Worm (Caenorhabditis elegans): ENCODE data around the gene ztf-1.

Gene ztf-1

ce11 chrIII:8795595-8796141 is 3.5 kb upstream of the ztf-1 start:
- no peak for TF ChIP-seq tbx-8 (GFP tag; optimal IDR thresholded peaks at IDR 0.05)
- TF ChIP-seq ceh-83 (GFP tag; optimal IDR thresholded peaks at IDR 0.05), result peak; percentile 57
- peak; percentile 4 for TF ChIP-seq nhr-76 (tag; optimal IDR thresholded peaks at IDR 0.05)
- peak; percentile 67 for TF ChIP-seq mls-2 (tag; optimal IDR thresholded peaks at IDR 0.05)
- peak; percentile 41 for TF ChIP-seq M03D4.4 (tag; optimal IDR thresholded peaks at IDR 0.05)
- peak; percentile 74 for TF ChIP-seq mep-1 (tag; optimal IDR thresholded peaks at IDR 0.05)
- TF ChIP-seq nhr-28 (tag; optimal IDR thresholded peaks at IDR 0.05), result peak; percentile 15
- no peak for TF ChIP-seq flh-1 (GFP tag; optimal IDR thresholded peaks at IDR 0.05)
- peak; percentile 90 for TF ChIP-seq pha-4 (tag; optimal IDR thresholded peaks at IDR 0.05)
- TF ChIP-seq bed-3 (GFP tag; optimal IDR thresholded peaks at IDR 0.05), result no peak
- no peak for TF ChIP-seq ceh-43 (GFP tag; optimal IDR thresholded peaks at IDR 0.05)
- TF ChIP-seq nhr-12 (tag; optimal IDR thresholded peaks at IDR 0.05), result no peak
- TF ChIP-seq lin-32 (GFP tag; optimal IDR thresholded peaks at IDR 0.05), result no peak
- no peak for TF ChIP-seq mab-5 (tag; optimal IDR thresholded peaks at IDR 0.05)
- peak; percentile 88 for TF ChIP-seq ham-2 (GFP tag; optimal IDR thresholded peaks at IDR 0.05)
- TF ChIP-seq drap-1 (GFP tag; optimal IDR thresholded peaks at IDR 0.05), result peak; percentile 65
- TF ChIP-seq snpc-4 (tag; optimal IDR thresholded peaks at IDR 0.05), result no peak
- peak; percentile 95 for TF ChIP-seq unc-62 (GFP tag; optimal IDR thresholded peaks at IDR 0.05)
- no peak for TF ChIP-seq elt-1 (tag; optimal IDR thresholded peaks at IDR 0.05; ENCODE audit: borderline replicate concordance, insufficient read depth)
- peak; percentile 77 for TF ChIP-seq ztf-11 (tag; optimal IDR thresholded peaks at IDR 0.05)
- peak; percentile 84 for TF ChIP-seq lin-13 (tag; optimal IDR thresholded peaks at IDR 0.05)
- no peak for TF ChIP-seq elt-3 (tag; optimal IDR thresholded peaks at IDR 0.05)
- TF ChIP-seq cnd-1 (tag; optimal IDR thresholded peaks at IDR 0.05), result peak; percentile 82
- no peak for TF ChIP-seq sem-2 (GFP tag; optimal IDR thresholded peaks at IDR 0.05)
- peak; percentile 95 for TF ChIP-seq unc-120 (tag; optimal IDR thresholded peaks at IDR 0.05; ENCODE audit: poor library complexity, severe bottlenecking)
- TF ChIP-seq unc-39 (tag; optimal IDR thresholded peaks at IDR 0.05), result no peak
- peak; percentile 66 for TF ChIP-seq hlh-1 (tag; optimal IDR thresholded peaks at IDR 0.05)
- TF ChIP-seq sptf-1 (tag; optimal IDR thresholded peaks at IDR 0.05), result peak; percentile 69
- peak; percentile 79 for TF ChIP-seq lsy-2 (tag; optimal IDR thresholded peaks at IDR 0.05)
- TF ChIP-seq nhr-237 (tag; optimal IDR thresholded peaks at IDR 0.05), result peak; percentile 65
- TF ChIP-seq blmp-1 (tag; optimal IDR thresholded peaks at IDR 0.05), result no peak
- TF ChIP-seq ces-1 (GFP tag; optimal IDR thresholded peaks at IDR 0.05), result peak; percentile 86
- peak; percentile 100 for TF ChIP-seq nhr-2 (tag; optimal IDR thresholded peaks at IDR 0.05)
- TF ChIP-seq zip-8 (tag; optimal IDR thresholded peaks at IDR 0.05), result no peak
- peak; percentile 88 for TF ChIP-seq ceh-39 (tag; optimal IDR thresholded peaks at IDR 0.05)

- TF ChIP-seq ceh-43 (GFP tag; optimal IDR thresholded peaks at IDR 0.05), result no peak
- TF ChIP-seq elt-1 (tag; optimal IDR thresholded peaks at IDR 0.05; ENCODE audit: borderline replicate concordance, insufficient read depth), result no peak
- no peak for TF ChIP-seq mep-1 (tag; optimal IDR thresholded peaks at IDR 0.05)
- TF ChIP-seq ceh-83 (GFP tag; optimal IDR thresholded peaks at IDR 0.05), result no peak
- TF ChIP-seq ham-2 (GFP tag; optimal IDR thresholded peaks at IDR 0.05), result peak; percentile 48
- TF ChIP-seq mab-5 (tag; optimal IDR thresholded peaks at IDR 0.05), result no peak
- no peak for TF ChIP-seq tbx-8 (GFP tag; optimal IDR thresholded peaks at IDR 0.05)
- TF ChIP-seq sem-2 (GFP tag; optimal IDR thresholded peaks at IDR 0.05), result no peak
- peak; percentile 19 for TF ChIP-seq flh-1 (GFP tag; optimal IDR thresholded peaks at IDR 0.05)
- TF ChIP-seq zip-8 (tag; optimal IDR thresholded peaks at IDR 0.05), result no peak
- TF ChIP-seq nhr-2 (tag; optimal IDR thresholded peaks at IDR 0.05), result no peak
- TF ChIP-seq nhr-12 (tag; optimal IDR thresholded peaks at IDR 0.05), result no peak
- no peak for TF ChIP-seq nhr-76 (tag; optimal IDR thresholded peaks at IDR 0.05)
- peak; percentile 90 for TF ChIP-seq pha-4 (tag; optimal IDR thresholded peaks at IDR 0.05)
- peak; percentile 51 for TF ChIP-seq drap-1 (GFP tag; optimal IDR thresholded peaks at IDR 0.05)
- TF ChIP-seq nhr-28 (tag; optimal IDR thresholded peaks at IDR 0.05), result no peak
- TF ChIP-seq lin-32 (GFP tag; optimal IDR thresholded peaks at IDR 0.05), result no peak
- no peak for TF ChIP-seq snpc-4 (tag; optimal IDR thresholded peaks at IDR 0.05)
- no peak for TF ChIP-seq ceh-39 (tag; optimal IDR thresholded peaks at IDR 0.05)
- peak; percentile 73 for TF ChIP-seq lsy-2 (tag; optimal IDR thresholded peaks at IDR 0.05)
- peak; percentile 7 for TF ChIP-seq sptf-1 (tag; optimal IDR thresholded peaks at IDR 0.05)
- no peak for TF ChIP-seq cnd-1 (tag; optimal IDR thresholded peaks at IDR 0.05)
- peak; percentile 27 for TF ChIP-seq nhr-237 (tag; optimal IDR thresholded peaks at IDR 0.05)
- TF ChIP-seq blmp-1 (tag; optimal IDR thresholded peaks at IDR 0.05), result peak; percentile 28
- TF ChIP-seq M03D4.4 (tag; optimal IDR thresholded peaks at IDR 0.05), result no peak
- peak; percentile 11 for TF ChIP-seq lin-13 (tag; optimal IDR thresholded peaks at IDR 0.05)
- TF ChIP-seq ztf-11 (tag; optimal IDR thresholded peaks at IDR 0.05), result no peak
- peak; percentile 2 for TF ChIP-seq elt-3 (tag; optimal IDR thresholded peaks at IDR 0.05)
- no peak for TF ChIP-seq unc-120 (tag; optimal IDR thresholded peaks at IDR 0.05; ENCODE audit: poor library complexity, severe bottlenecking)
These were observed 2.6 kb upstream of the ztf-1 start for ce11 chrIII:8794793-8795192.

Data from whole organism, mixed stage, embryonic.